Fruit fly (Drosophila melanogaster) whole organism, embryonic: ENCODE results near the gene CG6325.
A peak's percentile ranks its signal among the peaks of the same experiment; 100 is the strongest.

Experiments
- CG1024 ChIP-seq: fragments of 200-800 bp; sonication (Bioruptor generic); IDR thresholded peaks from 2 replicates; pipeline ENCODE4 v1.3.6; 2022; ENCODE audit warnings: missing biosample characterization, missing genetic modification characterization
- CG12155 ChIP-seq: fragments of 200-800 bp; sonication (Bioruptor generic); optimal IDR thresholded peaks from 3 replicates; lab custom pipeline; 2016; ENCODE audit warnings: missing biosample characterization, missing genetic modification characterization
- CG12942 ChIP-seq: fragments of 200-800 bp; sonication (Bioruptor generic); optimal IDR thresholded peaks from 3 replicates; lab custom pipeline; 2016; ENCODE audit warnings: missing biosample characterization, missing genetic modification characterization
- CG13424 ChIP-seq: fragments of 200-800 bp; sonication (Bioruptor generic); optimal IDR thresholded peaks from 2 replicates; lab custom pipeline; 2019; ENCODE audit warnings: missing biosample characterization, mild to moderate bottlenecking, missing genetic modification characterization, moderate library complexity
- Dip2 ChIP-seq: fragments of 200-800 bp; sonication (Bioruptor generic); IDR thresholded peaks from 2 replicates; pipeline ENCODE4 v1.3.6; 2022; ENCODE audit warnings: missing biosample characterization, missing genetic modification characterization
- Fer1 ChIP-seq: fragments of 200-800 bp; sonication (Bioruptor generic); optimal IDR thresholded peaks from 2 replicates; lab custom pipeline; 2017; ENCODE audit warnings: missing biosample characterization, mild to moderate bottlenecking, missing genetic modification characterization
- Hr39 ChIP-seq: fragments of >200 bp; optimal IDR thresholded peaks from 2 replicates; lab custom pipeline; 2017
- gsb ChIP-seq: fragments of 200-800 bp; sonication (Bioruptor generic); IDR thresholded peaks from 2 replicates; pipeline ENCODE4 v1.3.6; 2022; ENCODE audit warnings: missing biosample characterization, missing genetic modification characterization
- her ChIP-seq: fragments of 200-800 bp; sonication (Bioruptor generic); optimal IDR thresholded peaks from 2 replicates; lab custom pipeline; 2016; ENCODE audit warnings: missing biosample characterization, missing genetic modification characterization
- stc ChIP-seq: fragments of 200-800 bp; sonication (Bioruptor generic); IDR thresholded peaks from 2 replicates; pipeline ENCODE4 v1.3.6; 2022; ENCODE audit warnings: missing biosample characterization, missing genetic modification characterization
- tna ChIP-seq: fragments of 200-800 bp; sonication (Bioruptor generic); IDR thresholded peaks from 2 replicates; pipeline ENCODE4 v1.3.6; 2022; ENCODE audit warnings: missing biosample characterization, missing genetic modification characterization; ENCODE audit not compliant: partially characterized antibody
- usp ChIP-seq: fragments of >200 bp; optimal IDR thresholded peaks from 2 replicates; lab custom pipeline; 2017; ENCODE audit warnings: missing biosample characterization, missing genetic modification characterization
- wek ChIP-seq: fragments of 200-800 bp; sonication (Bioruptor generic); optimal IDR thresholded peaks from 3 replicates; lab custom pipeline; 2018; ENCODE audit warnings: missing biosample characterization, mild to moderate bottlenecking, missing genetic modification characterization, moderate library complexity

DNA sequence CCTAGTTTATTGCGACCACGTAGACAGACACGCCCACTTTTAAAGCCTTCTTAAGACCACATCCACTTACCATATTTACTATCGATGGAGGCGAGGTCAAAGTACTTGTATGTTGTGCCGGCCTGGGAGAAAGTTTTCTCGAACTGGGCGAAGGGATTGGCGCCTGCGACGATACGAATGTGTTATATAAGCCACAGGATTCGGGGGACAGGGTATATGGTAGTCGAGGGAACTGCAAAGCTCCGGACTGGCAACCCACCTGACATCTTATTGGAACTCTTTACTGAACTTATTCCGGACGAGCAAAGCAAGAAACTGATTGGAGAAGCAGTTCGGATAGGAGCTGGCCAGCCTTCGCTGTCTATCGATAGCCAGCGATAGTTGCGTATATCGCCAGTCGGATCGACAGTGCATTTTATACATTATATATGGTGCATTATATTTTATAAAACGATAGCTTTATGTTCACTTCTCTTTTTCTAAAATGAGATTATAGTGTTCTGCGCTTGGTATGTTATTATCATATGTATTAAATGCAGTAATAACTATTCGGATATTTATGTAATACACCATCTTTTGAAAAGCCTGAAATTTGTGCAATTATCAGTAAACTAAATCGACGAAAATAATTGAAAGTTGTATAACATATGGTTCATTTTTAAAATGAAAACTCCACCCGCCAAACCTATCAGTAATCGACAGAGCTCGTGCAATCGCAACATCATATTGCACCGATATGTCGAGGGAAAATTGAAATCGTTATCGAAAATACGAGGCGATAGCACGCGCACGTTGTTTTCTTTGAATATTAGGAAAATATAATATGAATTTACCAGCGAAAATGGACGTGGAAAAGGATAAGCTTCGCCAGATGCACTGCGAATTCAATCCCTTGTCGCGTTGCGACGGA lies 5.7 kb upstream of the CG6325 start, which contains the start of the genes Irp-1B and Rrp46:
- TF ChIP-seq tna (GFP tag; lab: Robert Waterston, UW) (peak; percentile 99), Fer1 (GFP tag; lab: Kevin White, UChicago) (no peak), usp (no peak), CG12942 (GFP tag; lab: Kevin White, UChicago) (no peak), gsb (GFP tag; lab: Robert Waterston, UW) (no peak), CG13424 (tag; lab: Kevin White, UChicago) (no peak), Hr39 (lab: Kevin White, UChicago) (no peak), CG12155 (GFP tag; lab: Kevin White, UChicago) (no peak), stc (GFP tag; lab: Robert Waterston, UW) (no peak), her (GFP tag; lab: Kevin White, UChicago) (no peak), CG1024 (GFP tag; lab: Robert Waterston, UW) (no peak), Dip2 (GFP tag; lab: Robert Waterston, UW) (no peak), wek (GFP tag; lab: Kevin White, UChicago) (no peak)
